Worm (Caenorhabditis elegans): ENCODE results near the gene act-2.

Gene act-2

ce11 chrV:11061887-11062286 lies 16.1 kb downstream of the act-2 start:
- TF ChIP-seq ceh-48 (tag; optimal IDR thresholded peaks at IDR 0.05) (no peak), unc-55 (GFP tag; optimal IDR thresholded peaks at IDR 0.05) (no peak)

ce11 chrV:11060239-11060984 lies 17.5 kb downstream of the act-2 start, which contains the start of gene T04C12.11:
Gene T04C12.11 (minus strand): TSS chrV:11060289.
- TF ChIP-seq ceh-14 (tag; optimal IDR thresholded peaks at IDR 0.05) (no peak), pros-1 (tag; optimal IDR thresholded peaks at IDR 0.05) (no peak), ceh-24 (tag; optimal IDR thresholded peaks at IDR 0.05) (no peak), gmeb-2 (tag; optimal IDR thresholded peaks at IDR 0.05) (no peak), ceh-2 (tag; optimal IDR thresholded peaks at IDR 0.05) (no peak), fkh-10 (GFP tag; optimal IDR thresholded peaks at IDR 0.05) (no peak), pha-4 (tag; optimal IDR thresholded peaks at IDR 0.05) (no peak), pqm-1 (tag; optimal IDR thresholded peaks at IDR 0.05) (no peak), T23F11.4 (GFP tag; optimal IDR thresholded peaks at IDR 0.05) (no peak), ceh-45 (GFP tag; IDR thresholded peaks at IDR 0.05) (no peak), F13H6.1 (tag; optimal IDR thresholded peaks at IDR 0.05) (no peak)

DNA sequence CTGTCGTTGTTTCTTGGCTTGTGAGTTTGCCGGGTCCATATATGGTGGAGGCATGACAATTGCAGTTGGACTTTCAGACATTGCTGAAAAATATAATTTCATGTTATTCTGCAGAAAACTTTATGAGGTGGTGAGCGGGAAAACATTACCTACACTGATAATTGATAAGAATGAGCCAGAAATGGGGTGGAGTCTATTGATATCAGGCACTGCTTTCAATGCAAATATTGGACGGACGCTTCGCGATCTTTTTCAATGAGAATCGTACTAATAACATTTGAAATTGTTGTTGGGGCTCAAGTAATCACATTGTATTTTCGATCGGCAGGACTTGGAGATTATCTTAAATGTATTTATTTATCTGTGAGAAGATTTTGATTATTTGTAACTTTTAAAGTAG lies 18.8 kb downstream of the act-2 start, which contains the start of gene T04C12.1:
TSS of gene T04C12.1 (minus strand) at position 90 of the 400 bp plus-strand sequence.
- peak; percentile 45 for TF ChIP-seq elt-2 (tag; optimal IDR thresholded peaks at IDR 0.05)
- TF ChIP-seq ceh-2 (tag; optimal IDR thresholded peaks at IDR 0.05), result no peak

ce11 chrV:11057043-11057442 lies 20.9 kb downstream of the act-2 start, which contains the start of gene srh-75:
Gene srh-75 (minus strand): TSS chrV:11057143.
- TF ChIP-seq F13H6.1 (tag; optimal IDR thresholded peaks at IDR 0.05), result no peak
- TF ChIP-seq gmeb-2 (tag; optimal IDR thresholded peaks at IDR 0.05), result no peak
- no peak for TF ChIP-seq dve-1 (tag; optimal IDR thresholded peaks at IDR 0.05)
- no peak for TF ChIP-seq ref-2 (tag; optimal IDR thresholded peaks at IDR 0.05)
- TF ChIP-seq madf-2 (tag; optimal IDR thresholded peaks at IDR 0.05), result no peak
- no peak for TF ChIP-seq fkh-6 (tag; optimal IDR thresholded peaks at IDR 0.05)
- TF ChIP-seq ceh-14 (tag; optimal IDR thresholded peaks at IDR 0.05), result no peak
- TF ChIP-seq ceh-22 (tag; optimal IDR thresholded peaks at IDR 0.05), result no peak
- no peak for TF ChIP-seq zip-5 (tag; optimal IDR thresholded peaks at IDR 0.05)
- no peak for TF ChIP-seq che-1 (tag; optimal IDR thresholded peaks at IDR 0.05)
- no peak for TF ChIP-seq hlh-13 (GFP tag; optimal IDR thresholded peaks at IDR 0.05)
- TF ChIP-seq pax-1 (tag; optimal IDR thresholded peaks at IDR 0.05), result no peak
- no peak for TF ChIP-seq ceh-6 (GFP tag; optimal IDR thresholded peaks at IDR 0.05)
- TF ChIP-seq dmd-4 (tag; optimal IDR thresholded peaks at IDR 0.05; ENCODE audit: borderline replicate concordance), result no peak
- TF ChIP-seq ceh-45 (GFP tag; IDR thresholded peaks at IDR 0.05), result no peak
- TF ChIP-seq C38D4.7 (GFP tag; optimal IDR thresholded peaks at IDR 0.05), result no peak
- TF ChIP-seq ceh-18 (tag; optimal IDR thresholded peaks at IDR 0.05), result no peak
- TF ChIP-seq elt-4 (tag; optimal IDR thresholded peaks at IDR 0.05), result no peak

- TF ChIP-seq ahr-1 (tag; optimal IDR thresholded peaks at IDR 0.05) (no peak), ceh-24 (tag; optimal IDR thresholded peaks at IDR 0.05) (no peak), ceh-2 (tag; optimal IDR thresholded peaks at IDR 0.05) (no peak), pha-4 (tag; optimal IDR thresholded peaks at IDR 0.05) (no peak), ceh-30 (tag; optimal IDR thresholded peaks at IDR 0.05) (no peak), tbx-7 (tag; optimal IDR thresholded peaks at IDR 0.05) (no peak), pqm-1 (tag; optimal IDR thresholded peaks at IDR 0.05) (no peak), unc-3 (GFP tag; conservative IDR thresholded peaks at IDR 0.05) (no peak), unc-3 (tag; optimal IDR thresholded peaks at IDR 0.05) (no peak), unc-55 (GFP tag; optimal IDR thresholded peaks at IDR 0.05) (no peak), odd-2 (tag; optimal IDR thresholded peaks at IDR 0.05) (no peak)
Measured at ce11 chrV:11056484-11056883, 21.5 kb downstream of the act-2 start.

All from whole organism, late embryonic.